Worm (Caenorhabditis elegans): ENCODE measurements around the gene rps-29.

ce11 chrIII:794984-795596, 990 bp downstream of the rps-29 start, which contains the start of gene trpp-11:
- no peak for TF ChIP-seq Y53F4B.3 (GFP tag; IDR thresholded peaks at IDR 0.05)
- no peak for TF ChIP-seq efl-1 (GFP tag; optimal IDR thresholded peaks at IDR 0.05)
- TF ChIP-seq sptf-2 (GFP tag; optimal IDR thresholded peaks at IDR 0.05), result no peak
- no peak for TF ChIP-seq nfya-2 (GFP tag; IDR thresholded peaks at IDR 0.05)
- TF ChIP-seq lin-35 (GFP tag; optimal IDR thresholded peaks at IDR 0.05), result no peak
- TF ChIP-seq hsf-1 (GFP tag; IDR thresholded peaks at IDR 0.05), result no peak
- TF ChIP-seq tbx-9 (tag; optimal IDR thresholded peaks at IDR 0.05; ENCODE audit: borderline replicate concordance), result no peak
- TF ChIP-seq snpc-4 (GFP tag; optimal IDR thresholded peaks at IDR 0.05), result no peak
- no peak for TF ChIP-seq snpc-4 (tag; optimal IDR thresholded peaks at IDR 0.05)
- TF ChIP-seq madf-8 (GFP tag; conservative IDR thresholded peaks at IDR 0.05), result no peak

Measured in whole organism, young adult.